Worm (Caenorhabditis elegans): Measurements from ENCODE around the gene sdz-10.

- TF ChIP-seq him-1 (tag; optimal IDR thresholded peaks at IDR 0.05) (no peak), W03F9.2 (tag; optimal IDR thresholded peaks at IDR 0.05) (no peak)
Measured at ce11 chrII:2797951-2798350, 25.9 kb upstream of the sdz-10 start.

Data from whole organism, L4/young adult.